Worm (Caenorhabditis elegans) whole organism, L2 larva: Measurements from ENCODE around the gene cwn-2.
A peak's percentile ranks its signal among the peaks of the same experiment; 100 is the strongest.

Experiments used
- C34F6.9 ChIP-seq: fragments of 150-350 bp; optimal IDR thresholded peaks from 2 replicates; lab custom pipeline; 2014; ENCODE audit warnings: missing biosample characterization, missing genetic modification characterization
- F13H6.1 ChIP-seq: sonication (generic microtip); optimal IDR thresholded peaks from 2 replicates; lab custom pipeline; 2016; ENCODE audit warnings: missing genetic modification characterization, missing compliant biosample characterization
- R02D3.7 ChIP-seq: fragments of 150-350 bp; optimal IDR thresholded peaks from 2 replicates; lab custom pipeline; 2014; ENCODE audit warnings: missing biosample characterization, missing genetic modification characterization
- Y55F3AM.14 ChIP-seq: fragments of 200-800 bp; sonication (Bioruptor generic); optimal IDR thresholded peaks from 2 replicates; lab custom pipeline; 2018; ENCODE audit warnings: mild to moderate bottlenecking, missing genetic modification characterization, missing compliant biosample characterization
- ZK546.5 ChIP-seq: sonication (generic microtip); optimal IDR thresholded peaks from 2 replicates; lab custom pipeline; 2017; ENCODE audit warnings: missing biosample characterization, missing genetic modification characterization
- blmp-1 ChIP-seq: sonication (generic microtip); optimal IDR thresholded peaks from 2 replicates; lab custom pipeline; 2017; ENCODE audit warnings: missing genetic modification characterization, mild to moderate bottlenecking, missing compliant biosample characterization, antibody characterized with exemption, moderate library complexity; ENCODE audit not compliant: insufficient read depth
- ceh-82 ChIP-seq: fragments of 150-350 bp; optimal IDR thresholded peaks from 2 replicates; lab custom pipeline; 2014; ENCODE audit warnings: missing biosample characterization, missing genetic modification characterization
- crh-2 ChIP-seq: sonication (generic microtip); optimal IDR thresholded peaks from 2 replicates; lab custom pipeline; 2017; ENCODE audit warnings: missing biosample characterization, missing genetic modification characterization
- dmd-4 ChIP-seq: sonication (generic microtip); optimal IDR thresholded peaks from 2 replicates; lab custom pipeline; 2017; ENCODE audit warnings: missing biosample characterization, missing genetic modification characterization
- elt-1 ChIP-seq: fragments of 150-350 bp; optimal IDR thresholded peaks from 2 replicates; lab custom pipeline; 2014; ENCODE audit warnings: missing biosample characterization, missing genetic modification characterization
- elt-3 ChIP-seq: sonication (generic microtip); optimal IDR thresholded peaks from 2 replicates; lab custom pipeline; 2017; ENCODE audit warnings: missing biosample characterization, missing genetic modification characterization
- fos-1 ChIP-seq: fragments of 150-350 bp; optimal IDR thresholded peaks from 2 replicates; lab custom pipeline; 2014; ENCODE audit warnings: missing biosample characterization, missing genetic modification characterization
- gmeb-1 ChIP-seq: fragments of 150-350 bp; optimal IDR thresholded peaks from 2 replicates; lab custom pipeline; 2014; ENCODE audit warnings: missing biosample characterization, missing genetic modification characterization
- lin-11 ChIP-seq: fragments of 150-350 bp; sonication (generic microtip); optimal IDR thresholded peaks from 2 replicates; lab custom pipeline; 2014; ENCODE audit warnings: missing biosample characterization, missing genetic modification characterization, inconsistent platforms, mixed read lengths
- lin-13 ChIP-seq: fragments of 150-350 bp; optimal IDR thresholded peaks from 2 replicates; lab custom pipeline; 2014; ENCODE audit warnings: missing biosample characterization, missing genetic modification reagents, missing genetic modification characterization
- lin-39 ChIP-seq: fragments of 150-350 bp; optimal IDR thresholded peaks from 2 replicates; lab custom pipeline; 2014; ENCODE audit warnings: missing biosample characterization, missing genetic modification reagents, missing genetic modification characterization
- mab-5 ChIP-seq: fragments of 150-350 bp; optimal IDR thresholded peaks from 2 replicates; lab custom pipeline; 2014; ENCODE audit warnings: missing biosample characterization, missing genetic modification characterization
- mdl-1 ChIP-seq, 2 experiments: fragments of 150-350 bp in 1 of 2; sonication (generic microtip) in 1 of 2; optimal IDR thresholded peaks; 2 replicates each; lab custom pipeline; 2017; ENCODE audit warnings: missing biosample characterization in 2 of 2, missing genetic modification characterization in 2 of 2
- nhr-12 ChIP-seq: fragments of 150-350 bp; optimal IDR thresholded peaks from 2 replicates; lab custom pipeline; 2014; ENCODE audit warnings: missing biosample characterization, missing genetic modification characterization
- nhr-129 ChIP-seq: fragments of 150-350 bp; optimal IDR thresholded peaks from 2 replicates; lab custom pipeline; 2014; ENCODE audit warnings: missing biosample characterization, missing genetic modification characterization
- nhr-23 ChIP-seq: fragments of 150-350 bp; optimal IDR thresholded peaks from 2 replicates; lab custom pipeline; 2014; ENCODE audit warnings: missing biosample characterization, missing genetic modification reagents, missing genetic modification characterization
- nhr-237 ChIP-seq: fragments of 150-350 bp; optimal IDR thresholded peaks from 2 replicates; lab custom pipeline; 2014; ENCODE audit warnings: missing biosample characterization, missing genetic modification characterization
- nhr-25 ChIP-seq: fragments of 150-350 bp; sonication (generic microtip); optimal IDR thresholded peaks from 3 replicates; lab custom pipeline; 2014; ENCODE audit warnings: missing biosample characterization, missing genetic modification characterization
- nhr-6 ChIP-seq: fragments of 150-350 bp; optimal IDR thresholded peaks from 2 replicates; lab custom pipeline; 2014; ENCODE audit warnings: missing biosample characterization, missing genetic modification characterization
- nhr-77 ChIP-seq: fragments of 150-350 bp; optimal IDR thresholded peaks from 2 replicates; lab custom pipeline; 2014; ENCODE audit warnings: missing biosample characterization, missing genetic modification characterization
- peb-1 ChIP-seq: fragments of 150-350 bp; optimal IDR thresholded peaks from 2 replicates; lab custom pipeline; 2014; ENCODE audit warnings: missing biosample characterization, missing genetic modification characterization
- sem-4 ChIP-seq: fragments of 150-350 bp; optimal IDR thresholded peaks from 2 replicates; lab custom pipeline; 2014; ENCODE audit warnings: missing biosample characterization, missing genetic modification reagents, missing genetic modification characterization
- sma-9 ChIP-seq, 2 experiments: fragments of 150-350 bp in 1 of 2; sonication (generic microtip) in 1 of 2; optimal IDR thresholded peaks; 2 replicates each; lab custom pipeline; 2014 to 2016; ENCODE audit warnings: missing genetic modification characterization in 2 of 2, mild to moderate bottlenecking in 1 of 2, missing biosample characterization in 1 of 2, missing compliant biosample characterization in 1 of 2, missing genetic modification reagents in 1 of 2, moderate library complexity in 1 of 2
- snpc-4 ChIP-seq: fragments of 150-350 bp; optimal IDR thresholded peaks from 2 replicates; lab custom pipeline; 2014; ENCODE audit warnings: missing biosample characterization, missing genetic modification characterization
- unc-39 ChIP-seq: fragments of 150-350 bp; optimal IDR thresholded peaks from 2 replicates; lab custom pipeline; 2014; ENCODE audit warnings: missing biosample characterization, missing genetic modification characterization
- unc-55 ChIP-seq: fragments of 150-350 bp; sonication (generic microtip); optimal IDR thresholded peaks from 3 replicates; lab custom pipeline; 2014; ENCODE audit warnings: missing biosample characterization, missing genetic modification reagents, missing genetic modification characterization
- unc-62 ChIP-seq: fragments of 150-350 bp; optimal IDR thresholded peaks from 2 replicates; lab custom pipeline; 2014; ENCODE audit warnings: missing biosample characterization, missing genetic modification reagents, missing genetic modification characterization
- zag-1 ChIP-seq: fragments of 150-350 bp; optimal IDR thresholded peaks from 2 replicates; lab custom pipeline; 2014; ENCODE audit warnings: missing biosample characterization, missing genetic modification characterization
- ztf-1 ChIP-seq: fragments of 200-800 bp; sonication (Bioruptor generic); conservative IDR thresholded peaks from 2 replicates; pipeline ENCODE4 v1.3.6; 2022; ENCODE audit warnings: missing genetic modification characterization, missing compliant biosample characterization
- ztf-11 ChIP-seq: sonication (generic microtip); optimal IDR thresholded peaks from 2 replicates; lab custom pipeline; 2017; ENCODE audit warnings: missing biosample characterization, missing genetic modification characterization

Gene cwn-2

ce11 chrIV:10065159-10065558 is 2.5 kb upstream of the cwn-2 start:
- TF ChIP-seq unc-55 (no peak), crh-2 (no peak), nhr-129 (tag; lab: Kevin White, UChicago) (peak; percentile 12), Y55F3AM.14 (no peak), lin-39 (tag; lab: Kevin White, UChicago) (peak; percentile 3), mab-5 (peak; percentile 68), snpc-4 (tag; lab: Kevin White, UChicago) (no peak), F13H6.1 (tag; lab: Kevin White, UChicago) (no peak)

ce11 chrIV:10066456-10066855 is 1.2 kb upstream of the cwn-2 start:
- TF ChIP-seq fos-1 (tag; lab: Kevin White, UChicago) (peak; percentile 61), gmeb-1 (tag; lab: Kevin White, UChicago) (no peak), unc-39 (tag; lab: Kevin White, UChicago) (no peak), nhr-23 (tag; lab: Kevin White, UChicago) (no peak)

ce11 chrIV:10068266-10068665 is 650 bp downstream of the cwn-2 start:
- TF ChIP-seq nhr-6 (tag; lab: Kevin White, UChicago): no peak
- TF ChIP-seq nhr-77: no peak
- no peak for TF ChIP-seq lin-39 (tag; lab: Kevin White, UChicago)
- no peak for TF ChIP-seq R02D3.7
- no peak for TF ChIP-seq snpc-4 (tag; lab: Kevin White, UChicago)
- TF ChIP-seq ZK546.5 (tag; lab: Kevin White, UChicago): no peak
- no peak for TF ChIP-seq gmeb-1 (tag; lab: Kevin White, UChicago)
- TF ChIP-seq dmd-4 (tag; lab: Kevin White, UChicago): no peak
- no peak for TF ChIP-seq elt-1
- TF ChIP-seq lin-11: no peak
- no peak for TF ChIP-seq peb-1
- no peak for TF ChIP-seq sma-9 (GFP tag; optimal IDR thresholded peaks at IDR 0.05; lab: Kevin White, UChicago)
- no peak for TF ChIP-seq sma-9 (tag; optimal IDR thresholded peaks at IDR 0.05; lab: Kevin White, UChicago)
- TF ChIP-seq lin-13: no peak
- no peak for TF ChIP-seq sem-4 (tag; lab: Kevin White, UChicago)
- TF ChIP-seq zag-1 (tag; lab: Kevin White, UChicago): no peak
- TF ChIP-seq nhr-12 (tag; lab: Kevin White, UChicago): no peak
- TF ChIP-seq unc-62 (GFP tag; lab: Kevin White, UChicago): no peak

- TF ChIP-seq elt-3 (tag; lab: Kevin White, UChicago) (no peak), mdl-1 (tag; optimal IDR thresholded peaks at IDR 0.05; lab: Kevin White, UChicago) (no peak), nhr-25 (tag; lab: Kevin White, UChicago) (no peak), mab-5 (no peak), blmp-1 (tag; lab: Kevin White, UChicago) (no peak), ceh-82 (tag; lab: Kevin White, UChicago) (no peak), fos-1 (tag; lab: Kevin White, UChicago) (no peak), elt-1 (no peak)
- TF ChIP-seq, all 48 proteins: peak for 0
Measured at ce11 chrIV:10072527-10072926, 4.9 kb downstream of the cwn-2 start, which contains the start of gene W01B6.3. TSS of gene W01B6.3 (minus strand) at chrIV:10072627.

- no peak for TF ChIP-seq nhr-237 (tag; lab: Kevin White, UChicago)
- TF ChIP-seq C34F6.9: no peak
- no peak for TF ChIP-seq lin-11
- TF ChIP-seq Y55F3AM.14: no peak
- no peak for TF ChIP-seq ztf-11 (tag; lab: Kevin White, UChicago)
- no peak for TF ChIP-seq ztf-1 (GFP tag; lab: Robert Waterston, UW)
Measured at ce11 chrIV:10075034-10075510, 7.5 kb downstream of the cwn-2 start, which contains the start of the genes ttbk-4 and W01B6.4. TSS of gene ttbk-4 (minus strand) at chrIV:10075134. TSS of gene W01B6.4 (plus strand) at chrIV:10075460.
